Fruit fly (Drosophila melanogaster) whole organism, wandering third instar larva: ENCODE measurements around the gene CG14657.

Experiments used
- Abd-B ChIP-seq: fragments of >200 bp; optimal IDR thresholded peaks from 2 replicates; lab custom pipeline; 2017; ENCODE audit warnings: missing biosample characterization, missing genetic modification characterization
- Hr78 ChIP-seq: fragments of >200 bp; optimal IDR thresholded peaks from 2 replicates; lab custom pipeline; 2017; ENCODE audit warnings: missing biosample characterization, missing genetic modification characterization
- Mio ChIP-seq: sonication (Bioruptor generic); optimal IDR thresholded peaks from 2 replicates; lab custom pipeline; 2016; ENCODE audit warnings: missing biosample characterization, missing genetic modification characterization
- Myc ChIP-seq: fragments of >200 bp; optimal IDR thresholded peaks from 2 replicates; lab custom pipeline; 2017
- Sp1 ChIP-seq: fragments of 200-800 bp; sonication (Bioruptor generic); optimal IDR thresholded peaks from 3 replicates; lab custom pipeline; 2019; ENCODE audit warnings: missing biosample characterization, mild to moderate bottlenecking, missing genetic modification characterization, moderate library complexity
- dl ChIP-seq, 2 experiments: fragments of 175-275, 200-275 bp in 1 of 2; fragments of 200-275 bp in 1 of 2; sonication (Bioruptor generic); optimal IDR thresholded peaks; lab custom pipeline; 2018; ENCODE audit warnings: mild to moderate bottlenecking in 2 of 2, missing biosample characterization in 2 of 2, missing genetic modification characterization in 2 of 2, moderate library complexity in 2 of 2; ENCODE audit not compliant: partially characterized antibody in 2 of 2, insufficient read depth in 1 of 2

dm6 chr3R:4784622-4785021 is 36.6 kb downstream of the CG14657 start, which contains the start of gene Ccdc39:
- TF ChIP-seq Mio (GFP tag; lab: Kevin White, UChicago) (no peak), dl (GFP tag; optimal IDR thresholded peaks at IDR 0.05; lab: Kevin White, UChicago; ENCODE audit: insufficient read depth in 1 of 2, partially characterized antibody in 2 of 2) (no peak), Abd-B (GFP tag; lab: Kevin White, UChicago) (no peak), Myc (no peak), Sp1 (GFP tag; lab: Kevin White, UChicago) (no peak), Hr78 (GFP tag; lab: Kevin White, UChicago) (no peak)
